Fruit fly (Drosophila melanogaster): ENCODE results near the gene NimC4.

NimC4 gene

DNA sequence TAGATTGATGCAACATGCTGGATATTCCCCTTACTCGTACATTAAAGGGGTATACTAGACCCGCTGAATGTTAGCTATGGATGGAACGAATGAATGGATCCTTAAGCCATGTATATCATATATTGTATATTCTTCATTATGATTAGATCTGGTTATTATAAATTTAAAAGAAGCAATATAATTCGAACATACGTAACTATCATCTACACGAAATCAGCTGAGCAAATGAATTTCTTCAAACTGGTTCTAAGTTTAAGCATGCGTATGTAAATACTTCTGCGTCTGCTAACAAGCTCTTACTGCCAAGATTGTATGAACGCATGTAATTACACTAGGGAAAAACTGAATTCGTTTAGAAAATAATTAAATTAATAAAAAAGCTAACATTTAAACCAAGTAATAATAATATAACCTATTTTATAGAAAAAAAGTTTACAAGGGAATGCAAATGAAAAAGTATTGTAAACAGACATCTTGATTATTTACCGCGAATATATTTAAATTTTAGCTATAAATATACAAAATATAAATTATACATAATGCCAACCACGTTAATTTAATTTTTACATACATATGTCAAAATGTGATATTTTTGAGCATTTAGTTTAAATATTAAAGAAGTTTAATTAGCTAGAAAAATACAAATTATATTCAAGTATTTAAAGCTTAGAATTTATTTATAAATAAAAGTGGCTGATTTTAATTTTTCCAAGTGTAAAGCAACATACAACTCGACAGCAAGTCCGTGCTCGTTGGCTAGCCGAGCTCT lies 26.3 kb upstream of the NimC4 start (continued):
- TF ChIP-seq Mes4 (GFP tag; optimal IDR thresholded peaks at IDR 0.05): peak; percentile 29
- TF ChIP-seq CG2678 (tag; optimal IDR thresholded peaks at IDR 0.05): peak; percentile 84
- TF ChIP-seq Atf3 (GFP tag; optimal IDR thresholded peaks at IDR 0.05): peak; percentile 7
- no peak for TF ChIP-seq CG13287 (GFP tag; IDR thresholded peaks at IDR 0.05; ENCODE audit: partially characterized antibody)
- TF ChIP-seq CG11398 (GFP tag; optimal IDR thresholded peaks at IDR 0.05): no peak
- no peak for TF ChIP-seq CG8290 (GFP tag; optimal IDR thresholded peaks at IDR 0.05)
- peak in 1 of 2 experiments; percentile 92 for TF ChIP-seq CG8290 (tag; optimal IDR thresholded peaks at IDR 0.05)
- TF ChIP-seq Opbp (GFP tag; IDR thresholded peaks at IDR 0.05; ENCODE audit: partially characterized antibody): no peak
- peak; percentile 85 for TF ChIP-seq Sox100B (GFP tag; optimal IDR thresholded peaks at IDR 0.05)
- no peak for TF ChIP-seq crc (GFP tag; optimal IDR thresholded peaks at IDR 0.05)
- peak; percentile 81 for TF ChIP-seq dmrt11E (tag; optimal IDR thresholded peaks at IDR 0.05)
- TF ChIP-seq wek (GFP tag; optimal IDR thresholded peaks at IDR 0.05): peak; percentile 36
- peak; percentile 80 for TF ChIP-seq zfh1 (GFP tag; IDR thresholded peaks at IDR 0.05)
- no peak for TF ChIP-seq sqz (GFP tag; optimal IDR thresholded peaks at IDR 0.05)
- peak; percentile 53; the same call in 1 of the 2 replicates for TF ChIP-seq gt (GFP tag; IDR thresholded peaks at IDR 0.05)
- TF ChIP-seq Dip3 (GFP tag; optimal IDR thresholded peaks at IDR 0.05): no peak
- peak; percentile 67 for TF ChIP-seq CG33557 (GFP tag; optimal IDR thresholded peaks at IDR 0.05)
- TF ChIP-seq Rfx (GFP tag; IDR thresholded peaks at IDR 0.05): peak; percentile 58
- TF ChIP-seq tna (GFP tag; IDR thresholded peaks at IDR 0.05; ENCODE audit: partially characterized antibody): no peak
- TF ChIP-seq CG4424 (GFP tag; optimal IDR thresholded peaks at IDR 0.05): peak; percentile 61
- no peak for TF ChIP-seq grn (GFP tag; optimal IDR thresholded peaks at IDR 0.05)
- no peak for TF ChIP-seq CG7963 (GFP tag; IDR thresholded peaks at IDR 0.05; ENCODE audit: partially characterized antibody)
- peak; percentile 0 for TF ChIP-seq CG3995 (GFP tag; optimal IDR thresholded peaks at IDR 0.05)
- TF ChIP-seq unpg (GFP tag; optimal IDR thresholded peaks at IDR 0.05): peak; percentile 62
- TF ChIP-seq mld (GFP tag; IDR thresholded peaks at IDR 0.05; ENCODE audit: partially characterized antibody): no peak
- no peak for TF ChIP-seq CG11723 (GFP tag; optimal IDR thresholded peaks at IDR 0.05)
- TF ChIP-seq Xrp1 (GFP tag; IDR thresholded peaks at IDR 0.05): peak; percentile 82
- TF ChIP-seq CG17912 (GFP tag; optimal IDR thresholded peaks at IDR 0.05): no peak
- no peak for TF ChIP-seq gfzf (GFP tag; optimal IDR thresholded peaks at IDR 0.05)
- no peak for TF ChIP-seq CG5953 (GFP tag; IDR thresholded peaks at IDR 0.05)
- no peak for TF ChIP-seq CG10565 (GFP tag; optimal IDR thresholded peaks at IDR 0.05)
- TF ChIP-seq pb (GFP tag; optimal IDR thresholded peaks at IDR 0.05): no peak
- peak; percentile 33 for TF ChIP-seq fu2 (GFP tag; optimal IDR thresholded peaks at IDR 0.05)
- no peak for TF ChIP-seq Oaz (GFP tag; IDR thresholded peaks at IDR 0.05)
- TF ChIP-seq wor (GFP tag; IDR thresholded peaks at IDR 0.05): peak; percentile 33; the same call in 1 of the 2 replicates
- TF ChIP-seq psq (GFP tag; optimal IDR thresholded peaks at IDR 0.05): no peak
- TF ChIP-seq run (tag; optimal IDR thresholded peaks at IDR 0.05): no peak
- TF ChIP-seq bsh (GFP tag; optimal IDR thresholded peaks at IDR 0.05): peak in 1 of 2 experiments; percentile 59
- no peak for TF ChIP-seq fru (optimal IDR thresholded peaks at IDR 0.05)
- TF ChIP-seq jing (GFP tag; optimal IDR thresholded peaks at IDR 0.05): peak; percentile 46
- TF ChIP-seq Optix (GFP tag; IDR thresholded peaks at IDR 0.05): no peak
- TF ChIP-seq Asciz (GFP tag; optimal IDR thresholded peaks at IDR 0.05): peak; percentile 17
- TF ChIP-seq Rx (GFP tag; IDR thresholded peaks at IDR 0.05): peak; percentile 51; the same call in 1 of the 2 replicates
- TF ChIP-seq Fer1 (GFP tag; optimal IDR thresholded peaks at IDR 0.05): peak; percentile 39
- TF ChIP-seq CG2889 (GFP tag; IDR thresholded peaks at IDR 0.05): no peak
- no peak for TF ChIP-seq CG14014 (GFP tag; IDR thresholded peaks at IDR 0.05)
- TF ChIP-seq CG3163 (GFP tag; optimal IDR thresholded peaks at IDR 0.05): no peak
- peak; percentile 51 for TF ChIP-seq Ptx1 (GFP tag; IDR thresholded peaks at IDR 0.05)
- TF ChIP-seq Atf-2 (GFP tag; optimal IDR thresholded peaks at IDR 0.05): peak; percentile 54
- peak; percentile 39 for TF ChIP-seq ind (GFP tag; optimal IDR thresholded peaks at IDR 0.05)
